Fruit fly (Drosophila melanogaster): Measurements from ENCODE around the gene Mtr4.

Gene Mtr4

dm6 chr2L:15762466-15762865 is 10.4 kb downstream of the Mtr4 start, which contains the start of gene Gli (continued):
- peak; percentile 82 for TF ChIP-seq CG3163 (GFP tag; optimal IDR thresholded peaks at IDR 0.05)
- TF ChIP-seq CG7963 (GFP tag; IDR thresholded peaks at IDR 0.05; ENCODE audit: partially characterized antibody) = peak; percentile 48; the same call in 1 of the 3 replicates
- TF ChIP-seq Tbp (GFP tag; optimal IDR thresholded peaks at IDR 0.05) = no peak
- TF ChIP-seq salm (tag; optimal IDR thresholded peaks at IDR 0.05) = no peak
- TF ChIP-seq cwo (GFP tag; optimal IDR thresholded peaks at IDR 0.05) = peak; percentile 8
- TF ChIP-seq sug (tag; optimal IDR thresholded peaks at IDR 0.05) = peak; percentile 55
- no peak for TF ChIP-seq CG14965 (GFP tag; optimal IDR thresholded peaks at IDR 0.05; ENCODE audit: borderline replicate concordance)
- no peak for TF ChIP-seq org-1 (GFP tag; optimal IDR thresholded peaks at IDR 0.05)
- TF ChIP-seq CG6854 (GFP tag; optimal IDR thresholded peaks at IDR 0.05) = peak; percentile 28
- no peak for TF ChIP-seq mam (GFP tag; optimal IDR thresholded peaks at IDR 0.05)
- peak in 1 of 2 experiments; percentile 48 for TF ChIP-seq Eip74EF (GFP tag; optimal IDR thresholded peaks at IDR 0.05)
- TF ChIP-seq zen2 (GFP tag; IDR thresholded peaks at IDR 0.05; ENCODE audit: partially characterized antibody) = 0 out of 3 replicates have a peak, but pooled peaks have one; percentile 36
- TF ChIP-seq amos (GFP tag; IDR thresholded peaks at IDR 0.05; ENCODE audit: partially characterized antibody) = peak; percentile 60
- TF ChIP-seq rib (GFP tag; IDR thresholded peaks at IDR 0.05) = peak; percentile 73; the same call in 1 of the 2 replicates
- no peak for TF ChIP-seq lola (GFP tag; optimal IDR thresholded peaks at IDR 0.05)
- no peak for TF ChIP-seq CG18262 (tag; optimal IDR thresholded peaks at IDR 0.05)
- no peak for TF ChIP-seq Lhr (GFP tag; optimal IDR thresholded peaks at IDR 0.05)
- TF ChIP-seq Antp (GFP tag; optimal IDR thresholded peaks at IDR 0.05) = peak; percentile 32
- peak; percentile 82 for TF ChIP-seq ci (GFP tag; IDR thresholded peaks at IDR 0.05)
- peak; percentile 17 for TF ChIP-seq bigmax (GFP tag; optimal IDR thresholded peaks at IDR 0.05)
- TF ChIP-seq kah (GFP tag; optimal IDR thresholded peaks at IDR 0.05) = peak; percentile 43
- no peak for TF ChIP-seq gt (GFP tag; IDR thresholded peaks at IDR 0.05)
- peak; percentile 8 for TF ChIP-seq NfI (GFP tag; optimal IDR thresholded peaks at IDR 0.05)
- TF ChIP-seq CG8924 (tag; optimal IDR thresholded peaks at IDR 0.05) = no peak
- TF ChIP-seq CTCF (GFP tag; optimal IDR thresholded peaks at IDR 0.05) = no peak
- TF ChIP-seq onecut (GFP tag; IDR thresholded peaks at IDR 0.05) = peak; percentile 54
- TF ChIP-seq repo (GFP tag; optimal IDR thresholded peaks at IDR 0.05) = no peak
- TF ChIP-seq sr (GFP tag; IDR thresholded peaks at IDR 0.05) = peak; percentile 51; the same call in 1 of the 3 replicates
- 0 out of 3 replicates have a peak, but pooled peaks have one; percentile 53 for TF ChIP-seq gce (GFP tag; IDR thresholded peaks at IDR 0.05)
- peak; percentile 47 for TF ChIP-seq ac (GFP tag; optimal IDR thresholded peaks at IDR 0.05)
- no peak for TF ChIP-seq scrt (GFP tag; optimal IDR thresholded peaks at IDR 0.05)
- no peak for TF ChIP-seq CG31224 (GFP tag; IDR thresholded peaks at IDR 0.05)
- TF ChIP-seq CG31441 (GFP tag; IDR thresholded peaks at IDR 0.05) = no peak
- TF ChIP-seq CG16813 (GFP tag; IDR thresholded peaks at IDR 0.05; ENCODE audit: partially characterized antibody) = peak; percentile 38; the same call in 1 of the 3 replicates
- TF ChIP-seq CG8765 (GFP tag; IDR thresholded peaks at IDR 0.05) = 0 out of 2 replicates have a peak, but pooled peaks have one; percentile 26
- peak; percentile 85 for TF ChIP-seq Deaf1 (tag; optimal IDR thresholded peaks at IDR 0.05)
- TF ChIP-seq CG5180 (GFP tag; optimal IDR thresholded peaks at IDR 0.05) = peak; percentile 94
- TF ChIP-seq Awh (GFP tag; IDR thresholded peaks at IDR 0.05) = peak; percentile 63
- TF ChIP-seq Hr3 (GFP tag; optimal IDR thresholded peaks at IDR 0.05) = no peak
- peak; percentile 79 for TF ChIP-seq ewg (GFP tag; optimal IDR thresholded peaks at IDR 0.05)
- TF ChIP-seq Fer3 (tag; optimal IDR thresholded peaks at IDR 0.05) = no peak
- TF ChIP-seq fd102C (GFP tag; optimal IDR thresholded peaks at IDR 0.05) = peak; percentile 31
- peak; percentile 62; the same call in 2 of the 3 replicates for TF ChIP-seq so (GFP tag; IDR thresholded peaks at IDR 0.05)
- peak; percentile 51 for TF ChIP-seq her (GFP tag; optimal IDR thresholded peaks at IDR 0.05)
- peak; percentile 78 for TF ChIP-seq otp (GFP tag; IDR thresholded peaks at IDR 0.05)
- TF ChIP-seq Drgx (GFP tag; IDR thresholded peaks at IDR 0.05) = peak; percentile 61; the same call in 1 of the 2 replicates
- peak; percentile 75; the same call in 2 of the 3 replicates for TF ChIP-seq CG34422 (GFP tag; IDR thresholded peaks at IDR 0.05)
- peak; percentile 73; the same call in 2 of the 3 replicates for TF ChIP-seq Dbx (GFP tag; IDR thresholded peaks at IDR 0.05)
- peak; percentile 18 for TF ChIP-seq Camta (GFP tag; optimal IDR thresholded peaks at IDR 0.05)
- peak in 1 of 3 experiments; percentile 80 for TF ChIP-seq Stat92E (GFP tag; optimal IDR thresholded peaks at IDR 0.05)
